Worm (Caenorhabditis elegans): ENCODE measurements around the gene hrg-4.

DNA sequence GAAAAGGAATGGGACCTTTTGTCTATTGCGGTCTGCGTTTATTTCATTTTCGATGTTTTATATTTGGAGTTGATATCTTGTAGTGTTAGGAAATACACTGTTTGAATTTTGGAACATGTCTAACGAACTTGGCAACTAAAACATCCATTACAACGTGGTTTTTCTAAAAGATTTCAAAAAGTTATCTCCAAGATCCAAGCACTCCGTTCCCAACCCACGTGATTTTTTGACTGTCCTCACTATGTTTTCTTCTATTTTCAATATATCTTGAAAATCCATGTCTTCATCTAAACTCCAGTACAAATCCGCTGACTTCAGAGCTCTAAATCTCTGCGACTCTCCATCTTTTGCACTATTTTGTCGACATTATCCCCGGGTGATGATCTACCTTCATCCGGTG lies 29.2 kb downstream of the hrg-4 start, which contains the start of gene F13H10.9:
- TF ChIP-seq lin-15B (tag; optimal IDR thresholded peaks at IDR 0.05) (no peak), unc-39 (tag; optimal IDR thresholded peaks at IDR 0.05) (no peak)

All from whole organism, L3 larva.